Fruit fly (Drosophila melanogaster) whole organism: ENCODE measurements around the gene mRpL40.

Source experiments
- Dll ChIP-seq: fragments of >200 bp; optimal IDR thresholded peaks from 2 replicates; lab custom pipeline; 2017
- EcR ChIP-seq, 2 experiments: fragments of >200 bp; optimal IDR thresholded peaks; 2 replicates each; lab custom pipeline; 2017; ENCODE audit warnings: missing biosample characterization in 2 of 2, missing genetic modification characterization in 2 of 2, missing genetic modification reagents in 2 of 2
- pan ChIP-seq: fragments of >200 bp; optimal IDR thresholded peaks from 2 replicates; lab custom pipeline; 2017
- psq ChIP-seq: fragments of >200 bp; optimal IDR thresholded peaks from 2 replicates; lab custom pipeline; 2017
- usp ChIP-seq: fragments of >200 bp; optimal IDR thresholded peaks from 2 replicates; lab custom pipeline; 2017; ENCODE audit warnings: missing biosample characterization, missing genetic modification characterization, mixed read lengths

dm6 chr3R:11454210-11454904 is 46.6 kb downstream of the mRpL40 start:
- TF ChIP-seq psq (lab: Kevin White, UChicago) (no peak), Dll (lab: Kevin White, UChicago) (no peak), pan (lab: Kevin White, UChicago) (no peak), EcR (GFP tag; optimal IDR thresholded peaks at IDR 0.05; lab: Kevin White, UChicago) (no peak), usp (GFP tag; lab: Kevin White, UChicago) (no peak)
